Fruit fly (Drosophila melanogaster) whole organism, prepupa: Measurements from ENCODE around the gene CG14931.

ENCODE experiments used
- Blimp-1 ChIP-seq: fragments of 200-800 bp; sonication (Bioruptor generic); optimal IDR thresholded peaks from 3 replicates; lab custom pipeline; 2017; ENCODE audit warnings: missing biosample characterization, missing genetic modification characterization, mild to moderate bottlenecking, moderate library complexity, missing genetic modification reagents
- CG10631 ChIP-seq: fragments of 200-800 bp; sonication (Bioruptor generic); optimal IDR thresholded peaks from 2 replicates; lab custom pipeline; 2016; ENCODE audit warnings: missing biosample characterization, missing genetic modification characterization
- CG10669 ChIP-seq: fragments of 200-800 bp; sonication (Bioruptor generic); optimal IDR thresholded peaks from 3 replicates; lab custom pipeline; 2018; ENCODE audit warnings: missing biosample characterization, mild to moderate bottlenecking, missing genetic modification characterization, moderate library complexity
- CG11294 ChIP-seq: fragments of 200-800 bp; sonication (Bioruptor generic); IDR thresholded peaks from 2 replicates; pipeline ENCODE4 v1.3.6; 2022; ENCODE audit warnings: missing biosample characterization, missing genetic modification characterization
- CG11762 ChIP-seq: fragments of 200-800 bp; sonication (Bioruptor generic); optimal IDR thresholded peaks from 3 replicates; lab custom pipeline; 2016; ENCODE audit warnings: missing biosample characterization, missing genetic modification characterization; ENCODE audit not compliant: insufficient read depth
- CG15336 ChIP-seq: fragments of 200-800 bp; sonication (Bioruptor generic); IDR thresholded peaks from 2 replicates; pipeline ENCODE4 v1.3.6; 2022; ENCODE audit warnings: missing biosample characterization, missing genetic modification characterization
- CG16779 ChIP-seq: fragments of 200-800 bp; sonication (Bioruptor generic); optimal IDR thresholded peaks from 3 replicates; lab custom pipeline; 2017; ENCODE audit warnings: missing biosample characterization, mild to moderate bottlenecking, missing genetic modification characterization
- CG31627 ChIP-seq: fragments of 200-800 bp; sonication (Bioruptor generic); optimal IDR thresholded peaks from 3 replicates; lab custom pipeline; 2016; ENCODE audit warnings: missing biosample characterization, missing genetic modification characterization
- CG32006 ChIP-seq: fragments of 200-800 bp; sonication (Bioruptor generic); optimal IDR thresholded peaks from 3 replicates; lab custom pipeline; 2017; ENCODE audit warnings: missing biosample characterization, mild to moderate bottlenecking, missing genetic modification characterization
- CG3919 ChIP-seq: fragments of 200-800 bp; sonication (Bioruptor generic); optimal IDR thresholded peaks from 3 replicates; lab custom pipeline; 2016; ENCODE audit warnings: missing biosample characterization, missing genetic modification characterization
- CG6163 ChIP-seq: fragments of 200-800 bp; sonication (Bioruptor generic); IDR thresholded peaks from 3 replicates; pipeline ENCODE4 v1.3.6; 2022; ENCODE audit warnings: missing biosample characterization, missing genetic modification characterization
- CG6276 ChIP-seq: fragments of 200-800 bp; sonication (Bioruptor generic); optimal IDR thresholded peaks from 2 replicates; lab custom pipeline; 2017; ENCODE audit warnings: missing biosample characterization, mild to moderate bottlenecking, missing genetic modification characterization
- CG6808 ChIP-seq: fragments of 200-800 bp; sonication (Bioruptor generic); optimal IDR thresholded peaks from 3 replicates; lab custom pipeline; 2017; ENCODE audit warnings: missing biosample characterization, missing genetic modification characterization, mild to moderate bottlenecking, moderate library complexity, missing genetic modification reagents
- CG6854 ChIP-seq: fragments of 200-800 bp; sonication (Bioruptor generic); optimal IDR thresholded peaks from 2 replicates; lab custom pipeline; 2017; ENCODE audit warnings: missing biosample characterization, mild to moderate bottlenecking, missing genetic modification characterization
- CG7368 ChIP-seq: fragments of 200-800 bp; sonication (Bioruptor generic); optimal IDR thresholded peaks from 3 replicates; lab custom pipeline; 2016; ENCODE audit warnings: missing biosample characterization, missing genetic modification characterization
- CG8119 ChIP-seq: fragments of 200-800 bp; sonication (Bioruptor generic); IDR thresholded peaks from 3 replicates; pipeline ENCODE4 v1.3.6; 2022; ENCODE audit warnings: missing biosample characterization, missing genetic modification characterization
- CG8319 ChIP-seq: fragments of 200-800 bp; sonication (Bioruptor generic); optimal IDR thresholded peaks from 3 replicates; lab custom pipeline; 2016; ENCODE audit warnings: missing biosample characterization, missing genetic modification characterization
- CG8632 ChIP-seq: fragments of 200-800 bp; sonication (Bioruptor generic); optimal IDR thresholded peaks from 3 replicates; lab custom pipeline; 2016; ENCODE audit warnings: missing biosample characterization, missing genetic modification characterization
- CG9139 ChIP-seq: fragments of 200-800 bp; sonication (Bioruptor generic); optimal IDR thresholded peaks from 3 replicates; lab custom pipeline; 2017; ENCODE audit warnings: missing biosample characterization, mild to moderate bottlenecking, missing genetic modification characterization
- Eip75B ChIP-seq: fragments of 200-800 bp; sonication (Bioruptor generic); optimal IDR thresholded peaks from 3 replicates; lab custom pipeline; 2016; ENCODE audit warnings: missing biosample characterization, missing genetic modification characterization
- Eip78C ChIP-seq: fragments of 200-800 bp; sonication (Bioruptor generic); peaks from one replicate; lab custom pipeline; 2016; ENCODE audit warnings: missing biosample characterization, missing genetic modification characterization
- Eip93F ChIP-seq: fragments of 200-800 bp; sonication (Bioruptor generic); optimal IDR thresholded peaks from 2 replicates; lab custom pipeline; 2016; ENCODE audit warnings: missing biosample characterization, mild to moderate bottlenecking, missing genetic modification characterization
- Ets96B ChIP-seq: fragments of 200-800 bp; optimal IDR thresholded peaks from 2 replicates; lab custom pipeline; 2019; ENCODE audit warnings: missing biosample characterization, mild to moderate bottlenecking, missing genetic modification characterization, moderate library complexity
- Gug ChIP-seq: fragments of 200-800 bp; sonication (Bioruptor generic); IDR thresholded peaks from 2 replicates; pipeline ENCODE4 v1.3.6; 2022; ENCODE audit warnings: missing biosample characterization, missing genetic modification characterization
- Hr38 ChIP-seq: sonication (Bioruptor generic); optimal IDR thresholded peaks from 2 replicates; lab custom pipeline; 2016; ENCODE audit warnings: missing biosample characterization, missing genetic modification characterization
- Hr39 ChIP-seq: fragments of 200-800 bp; sonication (Bioruptor generic); optimal IDR thresholded peaks from 2 replicates; lab custom pipeline; 2016; ENCODE audit warnings: missing biosample characterization, missing genetic modification characterization
- Hr4 ChIP-seq: fragments of 200-800 bp; sonication (Bioruptor generic); optimal IDR thresholded peaks from 3 replicates; lab custom pipeline; 2016; ENCODE audit warnings: missing biosample characterization, missing genetic modification characterization
- OdsH ChIP-seq: fragments of 200-800 bp; sonication (Bioruptor generic); optimal IDR thresholded peaks from 3 replicates; lab custom pipeline; 2016; ENCODE audit warnings: missing biosample characterization, missing genetic modification characterization
- Smox ChIP-seq: fragments of 200-800 bp; sonication (Bioruptor generic); optimal IDR thresholded peaks from 3 replicates; lab custom pipeline; 2016; ENCODE audit warnings: missing biosample characterization, missing genetic modification characterization
- Sox102F ChIP-seq: fragments of 200-800 bp; sonication (Bioruptor generic); optimal IDR thresholded peaks from 2 replicates; lab custom pipeline; 2016; ENCODE audit warnings: missing biosample characterization, mild to moderate bottlenecking, missing genetic modification characterization
- Sox14 ChIP-seq: fragments of 200-800 bp; sonication (Bioruptor generic); optimal IDR thresholded peaks from 3 replicates; lab custom pipeline; 2016; ENCODE audit warnings: missing biosample characterization, missing genetic modification characterization
- Sox15 ChIP-seq: fragments of 200-800 bp; sonication (Bioruptor generic); optimal IDR thresholded peaks from 3 replicates; lab custom pipeline; 2016; ENCODE audit warnings: missing biosample characterization, missing genetic modification characterization
- achi ChIP-seq: fragments of 200-800 bp; sonication (Bioruptor generic); optimal IDR thresholded peaks from 3 replicates; lab custom pipeline; 2016; ENCODE audit warnings: missing biosample characterization, missing genetic modification characterization
- cyc ChIP-seq: fragments of 200-800 bp; sonication (Bioruptor generic); optimal IDR thresholded peaks from 3 replicates; lab custom pipeline; 2016; ENCODE audit warnings: missing biosample characterization, missing genetic modification characterization
- dac ChIP-seq: fragments of 200-800 bp; sonication (Bioruptor generic); optimal IDR thresholded peaks from 2 replicates; lab custom pipeline; 2017; ENCODE audit warnings: missing biosample characterization, mild to moderate bottlenecking, missing genetic modification characterization
- dsx ChIP-seq: fragments of 200-800 bp; optimal IDR thresholded peaks from 3 replicates; lab custom pipeline; 2019; ENCODE audit warnings: missing biosample characterization, mild to moderate bottlenecking, missing genetic modification characterization, moderate library complexity; ENCODE audit not compliant: poor library complexity, severe bottlenecking
- eg ChIP-seq: fragments of 200-800 bp; sonication (Bioruptor generic); IDR thresholded peaks from 3 replicates; pipeline ENCODE4 v1.3.6; 2022; ENCODE audit warnings: missing biosample characterization, missing genetic modification characterization
- esn ChIP-seq: fragments of 200-800 bp; sonication (Bioruptor generic); optimal IDR thresholded peaks from 2 replicates; lab custom pipeline; 2016; ENCODE audit warnings: missing biosample characterization, mild to moderate bottlenecking, missing genetic modification characterization, moderate library complexity
- fd59A ChIP-seq: fragments of 200-800 bp; sonication (Bioruptor generic); optimal IDR thresholded peaks from 2 replicates; lab custom pipeline; 2017; ENCODE audit warnings: missing biosample characterization, mild to moderate bottlenecking, missing genetic modification characterization, missing genetic modification reagents
- fd85E ChIP-seq: fragments of 200-800 bp; sonication (Bioruptor generic); optimal IDR thresholded peaks from 3 replicates; lab custom pipeline; 2016; ENCODE audit warnings: missing biosample characterization, missing genetic modification characterization
- fkh ChIP-seq: fragments of 200-800 bp; sonication (Bioruptor generic); optimal IDR thresholded peaks from 3 replicates; lab custom pipeline; 2017; ENCODE audit warnings: missing biosample characterization, mild to moderate bottlenecking, missing genetic modification characterization, moderate library complexity
- lz ChIP-seq: fragments of 200-800 bp; sonication (Bioruptor generic); optimal IDR thresholded peaks from 3 replicates; lab custom pipeline; 2016; ENCODE audit warnings: missing biosample characterization, missing genetic modification characterization
- pdm3 ChIP-seq: fragments of 200-800 bp; sonication (Bioruptor generic); optimal IDR thresholded peaks from 3 replicates; lab custom pipeline; 2016; ENCODE audit warnings: missing biosample characterization, missing genetic modification characterization
- salr ChIP-seq, 2 experiments: fragments of 200-800 bp; sonication (Bioruptor generic); optimal IDR thresholded peaks; 3 replicates each; lab custom pipeline; 2016 to 2018; ENCODE audit warnings: missing biosample characterization in 2 of 2, missing genetic modification characterization in 2 of 2, mild to moderate bottlenecking in 1 of 2
- spab ChIP-seq: fragments of 200-800 bp; sonication (Bioruptor generic); optimal IDR thresholded peaks from 2 replicates; lab custom pipeline; 2017; ENCODE audit warnings: missing biosample characterization, mild to moderate bottlenecking, missing genetic modification characterization, missing genetic modification reagents
- ss ChIP-seq, 2 experiments: fragments of 200-800 bp; sonication (Bioruptor generic); optimal IDR thresholded peaks; 2 replicates in 1 of 2; 3 replicates in 1 of 2; lab custom pipeline; 2017 to 2018; ENCODE audit warnings: mild to moderate bottlenecking in 2 of 2, missing biosample characterization in 2 of 2, missing genetic modification characterization in 2 of 2, moderate library complexity in 1 of 2
- svp ChIP-seq: fragments of 200-800 bp; sonication (Bioruptor generic); peaks from one replicate; lab custom pipeline; 2016; ENCODE audit warnings: missing biosample characterization, missing genetic modification characterization
- topi ChIP-seq: fragments of 200-800 bp; sonication (Bioruptor generic); optimal IDR thresholded peaks from 3 replicates; lab custom pipeline; 2016; ENCODE audit warnings: missing biosample characterization, missing genetic modification characterization
- vri ChIP-seq: fragments of 200-800 bp; sonication (Bioruptor generic); optimal IDR thresholded peaks from 3 replicates; lab custom pipeline; 2016; ENCODE audit warnings: missing biosample characterization, mild to moderate bottlenecking, missing genetic modification characterization

Gene CG14931

dm6 chr2L:11806701-11807674, 18.9 kb downstream of the CG14931 start:
- TF ChIP-seq CG6854 (GFP tag; lab: Kevin White, UChicago) (peak; percentile 85), topi (no peak), Hr39 (GFP tag; lab: Kevin White, UChicago) (no peak), CG8632 (GFP tag; lab: Kevin White, UChicago) (peak; percentile 60), lz (peak; percentile 4), CG32006 (GFP tag; lab: Kevin White, UChicago) (peak; percentile 73), CG6276 (GFP tag; lab: Kevin White, UChicago) (peak; percentile 80), pdm3 (peak; percentile 38), Sox102F (GFP tag; lab: Kevin White, UChicago) (peak; percentile 70), Hr4 (GFP tag; lab: Kevin White, UChicago) (no peak), CG10631 (peak; percentile 53), Hr38 (GFP tag; lab: Kevin White, UChicago) (no peak), Smox (GFP tag; lab: Kevin White, UChicago) (peak; percentile 58), CG6808 (GFP tag; lab: Kevin White, UChicago) (peak; percentile 84), CG9139 (peak; percentile 87), Ets96B (tag; lab: Kevin White, UChicago) (peak; percentile 78), Blimp-1 (GFP tag; lab: Kevin White, UChicago) (peak; percentile 56), eg (peak; percentile 87), ss (GFP tag; optimal IDR thresholded peaks at IDR 0.05; lab: Kevin White, UChicago) (peak; percentile 91 to 97), salr (GFP tag; optimal IDR thresholded peaks at IDR 0.05; lab: Kevin White, UChicago) (peak; percentile 62), cyc (no peak), CG6163 (GFP tag; lab: Robert Waterston, UW) (peak; percentile 95), CG10669 (GFP tag; lab: Kevin White, UChicago) (peak; percentile 71), fd85E (GFP tag; lab: Kevin White, UChicago) (peak; percentile 12), Eip75B (GFP tag; lab: Kevin White, UChicago) (peak; percentile 58), CG11762 (no peak), CG15336 (GFP tag; lab: Robert Waterston, UW) (peak; percentile 76), CG11294 (GFP tag; lab: Robert Waterston, UW) (peak; percentile 59), Eip78C (GFP tag; lab: Kevin White, UChicago) (peak; percentile 87), fkh (GFP tag; lab: Kevin White, UChicago) (peak; percentile 10), Eip93F (peak; percentile 40), CG8319 (no peak), CG16779 (tag; lab: Kevin White, UChicago) (peak; percentile 88), Sox15 (GFP tag; lab: Kevin White, UChicago) (no peak), CG8119 (GFP tag; lab: Robert Waterston, UW) (no peak; the same call in 1 of the 3 replicates), OdsH (peak; percentile 37), CG3919 (peak; percentile 52), fd59A (GFP tag; lab: Kevin White, UChicago) (peak; percentile 55), dsx (GFP tag; lab: Kevin White, UChicago) (peak; percentile 99), esn (GFP tag; lab: Kevin White, UChicago) (peak; percentile 37), Sox14 (GFP tag; lab: Kevin White, UChicago) (peak; percentile 92), Gug (peak; percentile 54), vri (GFP tag; lab: Kevin White, UChicago) (peak; percentile 81), CG7368 (GFP tag; lab: Kevin White, UChicago) (peak; percentile 52), spab (GFP tag; lab: Kevin White, UChicago) (peak; percentile 82), CG31627 (GFP tag; lab: Kevin White, UChicago) (no peak), dac (GFP tag; lab: Kevin White, UChicago) (peak; percentile 63), svp (GFP tag; lab: Kevin White, UChicago) (peak; percentile 95), achi (GFP tag; lab: Kevin White, UChicago) (peak; percentile 54)
